Fruit fly (Drosophila melanogaster) whole organism, pupa: ENCODE measurements around the gene CG7692.

Experiments
- CG13204 ChIP-seq: fragments of 200-800 bp; sonication (Bioruptor generic); optimal IDR thresholded peaks from 2 replicates; lab custom pipeline; 2018; ENCODE audit warnings: missing biosample characterization, mild to moderate bottlenecking, missing genetic modification characterization, moderate library complexity
- CG14655 ChIP-seq: fragments of 200-800 bp; sonication (Bioruptor generic); optimal IDR thresholded peaks from 3 replicates; lab custom pipeline; 2017; ENCODE audit warnings: mild to moderate bottlenecking, missing biosample characterization, missing genetic modification reagents, missing genetic modification characterization
- CG15710 ChIP-seq: fragments of 200-800 bp; sonication (Bioruptor generic); optimal IDR thresholded peaks from 2 replicates; lab custom pipeline; 2018; ENCODE audit warnings: missing biosample characterization, mild to moderate bottlenecking, missing genetic modification characterization, moderate library complexity
- CG17806 ChIP-seq: fragments of 200-800 bp; sonication (Bioruptor generic); optimal IDR thresholded peaks from 2 replicates; lab custom pipeline; 2018; ENCODE audit warnings: missing biosample characterization, mild to moderate bottlenecking, missing genetic modification characterization, moderate library complexity
- CG32121 ChIP-seq: fragments of 200-800 bp; sonication (Bioruptor generic); IDR thresholded peaks from 2 replicates; pipeline ENCODE4 v1.3.6; 2022; ENCODE audit warnings: missing biosample characterization, missing genetic modification characterization
- CG34367 ChIP-seq: fragments of 200-800 bp; sonication (Bioruptor generic); optimal IDR thresholded peaks from 2 replicates; lab custom pipeline; 2018; ENCODE audit warnings: missing biosample characterization, mild to moderate bottlenecking, missing genetic modification characterization
- CG4496 ChIP-seq: fragments of 200-800 bp; sonication (Bioruptor generic); IDR thresholded peaks from 3 replicates; pipeline ENCODE4 v1.3.6; 2022; ENCODE audit warnings: missing biosample characterization, missing genetic modification characterization
- CG8159 ChIP-seq: fragments of 200-800 bp; sonication (Bioruptor generic); optimal IDR thresholded peaks from 3 replicates; lab custom pipeline; 2018; ENCODE audit warnings: missing biosample characterization, mild to moderate bottlenecking, missing genetic modification characterization, moderate library complexity
- D1 ChIP-seq: fragments of 200-800 bp; sonication (Bioruptor generic); optimal IDR thresholded peaks from 2 replicates; lab custom pipeline; 2018; ENCODE audit warnings: missing biosample characterization, mild to moderate bottlenecking, missing genetic modification characterization, moderate library complexity
- EcR ChIP-seq: fragments of 200-800 bp; sonication (Bioruptor generic); optimal IDR thresholded peaks from 3 replicates; lab custom pipeline; 2019; ENCODE audit warnings: missing biosample characterization, missing genetic modification characterization, mild to moderate bottlenecking, moderate library complexity, missing genetic modification reagents
- fd96Ca ChIP-seq: fragments of 200-800 bp; sonication (Bioruptor generic); IDR thresholded peaks from 3 replicates; pipeline ENCODE4 v1.3.6; 2022; ENCODE audit warnings: missing biosample characterization, missing genetic modification characterization
- rn ChIP-seq: fragments of 200-800 bp; sonication (Bioruptor generic); IDR thresholded peaks from 2 replicates; pipeline ENCODE4 v1.3.6; 2022; ENCODE audit warnings: missing biosample characterization, missing genetic modification characterization

- no peak for TF ChIP-seq CG34367 (tag; lab: Kevin White, UChicago)
- no peak for TF ChIP-seq CG32121
- no peak for TF ChIP-seq D1 (tag; lab: Kevin White, UChicago)
- no peak for TF ChIP-seq CG8159 (tag; lab: Kevin White, UChicago)
- no peak for TF ChIP-seq CG13204 (GFP tag; lab: Kevin White, UChicago)
- TF ChIP-seq EcR (GFP tag; lab: Kevin White, UChicago), result no peak
- no peak for TF ChIP-seq CG14655 (GFP tag; lab: Kevin White, UChicago)
- TF ChIP-seq fd96Ca (GFP tag; lab: Robert Waterston, UW), result no peak
- no peak for TF ChIP-seq CG17806 (tag; lab: Kevin White, UChicago)
- no peak for TF ChIP-seq rn
- TF ChIP-seq CG15710 (tag; lab: Kevin White, UChicago), result no peak
- no peak for TF ChIP-seq CG4496 (GFP tag; lab: Robert Waterston, UW)
Measured at dm6 chr3L:17349604-17350003, 2.0 kb upstream of the CG7692 start, which contains the start of gene Mip.
